Worm (Caenorhabditis elegans) whole organism, mixed stage, embryonic: ENCODE measurements around the gene agt-1.

Experiments
- blmp-1 ChIP-seq: fragments of 150-350 bp; optimal IDR thresholded peaks from 2 replicates; lab custom pipeline; 2014; ENCODE audit warnings: missing biosample characterization, missing genetic modification characterization
- elt-3 ChIP-seq: fragments of 150-350 bp; optimal IDR thresholded peaks from 2 replicates; lab custom pipeline; 2014; ENCODE audit warnings: missing biosample characterization, missing genetic modification characterization
- lsy-2 ChIP-seq: fragments of 150-350 bp; optimal IDR thresholded peaks from 2 replicates; lab custom pipeline; 2014; ENCODE audit warnings: missing biosample characterization, missing genetic modification characterization
- nhr-12 ChIP-seq: fragments of 150-350 bp; optimal IDR thresholded peaks from 2 replicates; lab custom pipeline; 2014; ENCODE audit warnings: missing biosample characterization, missing genetic modification characterization
- pha-4 ChIP-seq: fragments of 150-350 bp; optimal IDR thresholded peaks from 2 replicates; lab custom pipeline; 2018; ENCODE audit warnings: missing biosample characterization, missing genetic modification reagents, missing genetic modification characterization
- unc-120 ChIP-seq: sonication (generic microtip); optimal IDR thresholded peaks from 2 replicates; lab custom pipeline; 2017; ENCODE audit warnings: missing genetic modification characterization, missing compliant biosample characterization; ENCODE audit not compliant: poor library complexity, severe bottlenecking
- unc-62 ChIP-seq: fragments of 150-350 bp; optimal IDR thresholded peaks from 2 replicates; lab custom pipeline; 2014; ENCODE audit warnings: missing biosample characterization, missing genetic modification reagents, missing genetic modification characterization
- ztf-11 ChIP-seq: fragments of 150-350 bp; optimal IDR thresholded peaks from 2 replicates; lab custom pipeline; 2014; ENCODE audit warnings: missing biosample characterization, missing genetic modification characterization

DNA sequence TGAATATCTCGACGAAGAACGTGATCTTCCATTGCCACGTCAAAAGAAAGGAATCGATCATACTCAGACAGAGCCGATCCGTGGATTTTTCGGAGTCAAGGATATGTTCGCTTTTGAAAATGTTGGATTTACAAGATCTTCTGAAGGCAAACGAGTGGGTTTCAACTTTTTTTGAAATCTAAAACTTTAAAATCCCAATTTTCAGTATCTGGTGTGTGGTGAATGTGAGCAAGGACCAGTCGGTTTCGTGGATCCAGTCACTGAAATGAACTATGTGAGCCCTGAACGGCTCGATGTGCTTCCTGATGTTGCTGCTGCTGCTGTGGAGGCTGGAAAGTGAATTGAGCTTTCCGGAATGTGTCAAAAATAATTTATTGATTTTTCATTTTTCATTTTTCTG, 17.7 kb upstream of the agt-1 start, which contains the start of gene lsm-3:
- TF ChIP-seq unc-62 (GFP tag; lab: Kevin White, UChicago), result no peak
- no peak for TF ChIP-seq elt-3 (tag; lab: Kevin White, UChicago)
- no peak for TF ChIP-seq blmp-1 (tag; lab: Kevin White, UChicago)
- TF ChIP-seq ztf-11, result no peak
- TF ChIP-seq lsy-2 (tag; lab: Kevin White, UChicago), result no peak
- no peak for TF ChIP-seq nhr-12 (tag; lab: Kevin White, UChicago)
- TF ChIP-seq unc-120 (tag; lab: Kevin White, UChicago), result no peak
- no peak for TF ChIP-seq pha-4 (tag; lab: Kevin White, UChicago)
